Worm (Caenorhabditis elegans) whole organism, early embryonic: ENCODE results near the gene Y40B10B.1.

Source experiments
- aly-1 ChIP-seq: sonication (generic microtip); optimal IDR thresholded peaks from 2 replicates; lab custom pipeline; 2016; ENCODE audit warnings: missing genetic modification characterization, missing compliant biosample characterization
- ama-1 ChIP-seq: fragments of 150-350 bp; optimal IDR thresholded peaks from 2 replicates; lab custom pipeline; 2014
- hnd-1 ChIP-seq: sonication (generic microtip); optimal IDR thresholded peaks from 2 replicates; lab custom pipeline; 2016; ENCODE audit warnings: missing genetic modification characterization, missing compliant biosample characterization
- sea-1 ChIP-seq: fragments of 200-800 bp; sonication (Bioruptor generic); conservative IDR thresholded peaks from 2 replicates; pipeline ENCODE4 v1.3.6; 2022; ENCODE audit warnings: missing genetic modification characterization, missing compliant biosample characterization

ce11 chrV:1925487-1925886, 35.9 kb downstream of the Y40B10B.1 start, which contains the start of gene T06A1.1:
- no peak for TF ChIP-seq ama-1 (lab: Kevin White, UChicago)
- TF ChIP-seq hnd-1, result no peak
- TF ChIP-seq sea-1 (GFP tag; lab: Robert Waterston, UW), result no peak
- TF ChIP-seq aly-1 (tag; lab: Kevin White, UChicago), result no peak
